Worm (Caenorhabditis elegans): Measurements from ENCODE around the gene T21E8.7.

Gene T21E8.7

ce11 chrX:10877138-10877743 is 6.1 kb upstream of the T21E8.7 start, which contains the start of gene pgp-6:
Gene pgp-6, minus strand, starts transcription at chrX:10877425.
- TF ChIP-seq zip-8 (tag; optimal IDR thresholded peaks at IDR 0.05) (peak; percentile 94), ceh-43 (GFP tag; optimal IDR thresholded peaks at IDR 0.05) (no peak)

- TF ChIP-seq ceh-43 (GFP tag; optimal IDR thresholded peaks at IDR 0.05) (no peak), nhr-2 (tag; optimal IDR thresholded peaks at IDR 0.05) (no peak), unc-120 (tag; optimal IDR thresholded peaks at IDR 0.05; ENCODE audit: poor library complexity, severe bottlenecking) (no peak), drap-1 (GFP tag; optimal IDR thresholded peaks at IDR 0.05) (no peak), sptf-1 (tag; optimal IDR thresholded peaks at IDR 0.05) (no peak), unc-62 (GFP tag; optimal IDR thresholded peaks at IDR 0.05) (no peak), mls-2 (tag; optimal IDR thresholded peaks at IDR 0.05) (no peak), tbx-8 (GFP tag; optimal IDR thresholded peaks at IDR 0.05) (no peak), lsy-2 (tag; optimal IDR thresholded peaks at IDR 0.05) (no peak)
Measured at ce11 chrX:10880509-10880908, 2.8 kb upstream of the T21E8.7 start, which contains the start of gene T21E8.4. Gene T21E8.4, plus strand, starts transcription at chrX:10880809.

ce11 chrX:10881984-10882383 is 1.3 kb upstream of the T21E8.7 start, which contains the start of gene T21E8.6:
Gene T21E8.6, plus strand, starts transcription at chrX:10882284.
- no peak for TF ChIP-seq pha-4 (tag; optimal IDR thresholded peaks at IDR 0.05)
- TF ChIP-seq bed-3 (GFP tag; optimal IDR thresholded peaks at IDR 0.05): no peak
- no peak for TF ChIP-seq mls-2 (tag; optimal IDR thresholded peaks at IDR 0.05)
- TF ChIP-seq snpc-4 (tag; optimal IDR thresholded peaks at IDR 0.05): no peak
- TF ChIP-seq elt-3 (tag; optimal IDR thresholded peaks at IDR 0.05): no peak
- no peak for TF ChIP-seq lsy-2 (tag; optimal IDR thresholded peaks at IDR 0.05)
- no peak for TF ChIP-seq drap-1 (GFP tag; optimal IDR thresholded peaks at IDR 0.05)
- no peak for TF ChIP-seq ceh-83 (GFP tag; optimal IDR thresholded peaks at IDR 0.05)
- no peak for TF ChIP-seq mab-5 (tag; optimal IDR thresholded peaks at IDR 0.05)
- no peak for TF ChIP-seq ceh-43 (GFP tag; optimal IDR thresholded peaks at IDR 0.05)
- no peak for TF ChIP-seq sptf-1 (tag; optimal IDR thresholded peaks at IDR 0.05)
- no peak for TF ChIP-seq nhr-2 (tag; optimal IDR thresholded peaks at IDR 0.05)
- TF ChIP-seq unc-62 (GFP tag; optimal IDR thresholded peaks at IDR 0.05): no peak
- no peak for TF ChIP-seq cnd-1 (tag; optimal IDR thresholded peaks at IDR 0.05)
- no peak for TF ChIP-seq tbx-8 (GFP tag; optimal IDR thresholded peaks at IDR 0.05)
- TF ChIP-seq nhr-12 (tag; optimal IDR thresholded peaks at IDR 0.05): no peak
- no peak for TF ChIP-seq blmp-1 (tag; optimal IDR thresholded peaks at IDR 0.05)
- TF ChIP-seq lin-13 (tag; optimal IDR thresholded peaks at IDR 0.05): no peak

- TF ChIP-seq elt-3 (tag; optimal IDR thresholded peaks at IDR 0.05): no peak
- no peak for TF ChIP-seq M03D4.4 (tag; optimal IDR thresholded peaks at IDR 0.05)
- TF ChIP-seq zip-8 (tag; optimal IDR thresholded peaks at IDR 0.05): no peak
- no peak for TF ChIP-seq nhr-28 (tag; optimal IDR thresholded peaks at IDR 0.05)
Measured at ce11 chrX:10885872-10886271, 2.6 kb downstream of the T21E8.7 start, which contains the start of gene T21E8.5. Gene T21E8.5, plus strand, starts transcription at chrX:10886172.

- TF ChIP-seq snpc-4 (tag; optimal IDR thresholded peaks at IDR 0.05) (no peak), pha-4 (tag; optimal IDR thresholded peaks at IDR 0.05) (no peak), hlh-1 (tag; optimal IDR thresholded peaks at IDR 0.05) (no peak), lin-32 (GFP tag; optimal IDR thresholded peaks at IDR 0.05) (no peak), sem-2 (GFP tag; optimal IDR thresholded peaks at IDR 0.05) (no peak), nhr-76 (tag; optimal IDR thresholded peaks at IDR 0.05) (no peak), drap-1 (GFP tag; optimal IDR thresholded peaks at IDR 0.05) (no peak), unc-39 (tag; optimal IDR thresholded peaks at IDR 0.05) (no peak), ceh-39 (tag; optimal IDR thresholded peaks at IDR 0.05) (no peak)
Measured at ce11 chrX:10888201-10888600, 4.9 kb downstream of the T21E8.7 start, which contains the start of gene F47B10.6. Gene F47B10.6, plus strand, starts transcription at chrX:10888501.

- TF ChIP-seq nhr-76 (tag; optimal IDR thresholded peaks at IDR 0.05) (no peak), lin-32 (GFP tag; optimal IDR thresholded peaks at IDR 0.05) (no peak), lsy-2 (tag; optimal IDR thresholded peaks at IDR 0.05) (no peak)
Measured at ce11 chrX:10890456-10890855, 7.2 kb downstream of the T21E8.7 start, which contains the start of gene F47B10.5. Gene F47B10.5, minus strand, starts transcription at chrX:10890556.

Measured in whole organism, mixed stage, embryonic.